Fruit fly (Drosophila melanogaster) whole organism, embryonic: ENCODE results near the gene CG46059.

Experiments used
- Atf6 ChIP-seq: fragments of 200-800 bp; sonication (Bioruptor generic); IDR thresholded peaks from 2 replicates; pipeline ENCODE4 v1.3.6; 2022; ENCODE audit warnings: missing biosample characterization, missing genetic modification characterization
- B-H2 ChIP-seq: fragments of 200-800 bp; sonication (Bioruptor generic); optimal IDR thresholded peaks from 2 replicates; lab custom pipeline; 2018; ENCODE audit warnings: missing biosample characterization, mild to moderate bottlenecking, missing genetic modification characterization
- Blimp-1 ChIP-seq: fragments of 200-800 bp; sonication (Bioruptor generic); optimal IDR thresholded peaks from 3 replicates; lab custom pipeline; 2018; ENCODE audit warnings: missing biosample characterization, missing genetic modification characterization, mild to moderate bottlenecking, moderate library complexity, missing genetic modification reagents
- CG10959 ChIP-seq: fragments of 200-800 bp; sonication (Bioruptor generic); IDR thresholded peaks from 2 replicates; pipeline ENCODE4 v1.3.6; 2022; ENCODE audit warnings: missing biosample characterization, missing genetic modification characterization
- CG10979 ChIP-seq: fragments of 200-800 bp; sonication (Bioruptor generic); optimal IDR thresholded peaks from 2 replicates; lab custom pipeline; 2018; ENCODE audit warnings: missing biosample characterization, mild to moderate bottlenecking, missing genetic modification characterization, moderate library complexity
- CG15269 ChIP-seq: fragments of 200-800 bp; sonication (Bioruptor generic); optimal IDR thresholded peaks from 2 replicates; lab custom pipeline; 2018; ENCODE audit warnings: missing biosample characterization, mild to moderate bottlenecking, missing genetic modification characterization, moderate library complexity
- CG17385 ChIP-seq: fragments of 200-800 bp; sonication (Bioruptor generic); optimal IDR thresholded peaks from 3 replicates; lab custom pipeline; 2018; ENCODE audit warnings: missing biosample characterization, mild to moderate bottlenecking, missing genetic modification characterization
- CG18262 ChIP-seq: fragments of 200-800 bp; optimal IDR thresholded peaks from 3 replicates; lab custom pipeline; 2019; ENCODE audit warnings: missing biosample characterization, mild to moderate bottlenecking, missing genetic modification characterization, moderate library complexity
- CG1832 ChIP-seq: fragments of 200-800 bp; sonication (Bioruptor generic); optimal IDR thresholded peaks from 2 replicates; lab custom pipeline; 2017; ENCODE audit warnings: missing biosample characterization, mild to moderate bottlenecking, missing genetic modification characterization, inconsistent platforms
- CG2120 ChIP-seq: fragments of 200-800 bp; sonication (Bioruptor generic); optimal IDR thresholded peaks from 3 replicates; lab custom pipeline; 2016; ENCODE audit warnings: missing biosample characterization, missing genetic modification characterization
- CG2678 ChIP-seq: fragments of 200-800 bp; sonication (Bioruptor generic); optimal IDR thresholded peaks from 3 replicates; lab custom pipeline; 2019; ENCODE audit warnings: missing biosample characterization, mild to moderate bottlenecking, missing genetic modification characterization, moderate library complexity
- CG2712 ChIP-seq: fragments of 200-800 bp; optimal IDR thresholded peaks from 3 replicates; lab custom pipeline; 2019; ENCODE audit warnings: missing biosample characterization, mild to moderate bottlenecking, missing genetic modification characterization, moderate library complexity
- CG3407 ChIP-seq: fragments of 200-800 bp; sonication (Bioruptor generic); optimal IDR thresholded peaks from 2 replicates; lab custom pipeline; 2018; ENCODE audit warnings: missing biosample characterization, mild to moderate bottlenecking, missing genetic modification characterization
- CG4360 ChIP-seq: fragments of 200-800 bp; sonication (Bioruptor generic); IDR thresholded peaks from 2 replicates; pipeline ENCODE4 v1.3.6; 2022; ENCODE audit warnings: missing biosample characterization, missing genetic modification characterization
- CG7839 ChIP-seq: fragments of 200-800 bp; sonication (Bioruptor generic); optimal IDR thresholded peaks from 3 replicates; lab custom pipeline; 2018; ENCODE audit warnings: missing biosample characterization, mild to moderate bottlenecking, missing genetic modification characterization, moderate library complexity
- CoRest ChIP-seq: fragments of 200-800 bp; sonication (Bioruptor generic); optimal IDR thresholded peaks from 3 replicates; lab custom pipeline; 2018; ENCODE audit warnings: missing biosample characterization, mild to moderate bottlenecking, missing genetic modification characterization, moderate library complexity
- Dip3 ChIP-seq: fragments of 200-800 bp; sonication (Bioruptor generic); optimal IDR thresholded peaks from 3 replicates; lab custom pipeline; 2016; ENCODE audit warnings: missing biosample characterization, missing genetic modification characterization
- Elba2 ChIP-seq: fragments of 200-800 bp; sonication (Bioruptor generic); optimal IDR thresholded peaks from 3 replicates; lab custom pipeline; 2016; ENCODE audit warnings: missing biosample characterization, missing genetic modification characterization
- Fer3 ChIP-seq: fragments of 200-800 bp; sonication (Bioruptor generic); optimal IDR thresholded peaks from 2 replicates; lab custom pipeline; 2018; ENCODE audit warnings: missing biosample characterization, mild to moderate bottlenecking, missing genetic modification characterization, moderate library complexity
- HHEX ChIP-seq: fragments of 200-800 bp; sonication (Bioruptor generic); optimal IDR thresholded peaks from 3 replicates; lab custom pipeline; 2017; ENCODE audit warnings: missing biosample characterization, mild to moderate bottlenecking, missing genetic modification characterization, missing genetic modification reagents
- HmgD ChIP-seq: fragments of 200-800 bp; sonication (Bioruptor generic); optimal IDR thresholded peaks from 3 replicates; lab custom pipeline; 2016; ENCODE audit warnings: missing biosample characterization, missing genetic modification characterization
- Hsf ChIP-seq: fragments of 200-800 bp; sonication (Bioruptor generic); optimal IDR thresholded peaks from 3 replicates; lab custom pipeline; 2016; ENCODE audit warnings: missing biosample characterization, missing genetic modification characterization
- Med ChIP-seq: fragments of 200-800 bp; sonication (Bioruptor generic); peaks from one replicate; lab custom pipeline; 2016; ENCODE audit warnings: missing biosample characterization, missing genetic modification characterization, mild to moderate bottlenecking, inconsistent platforms, moderate library complexity
- PHDP ChIP-seq: fragments of 200-800 bp; sonication (Bioruptor generic); optimal IDR thresholded peaks from 3 replicates; lab custom pipeline; 2018; ENCODE audit warnings: missing biosample characterization, mild to moderate bottlenecking, missing genetic modification characterization, moderate library complexity
- Rfx ChIP-seq: fragments of 200-800 bp; sonication (Bioruptor generic); IDR thresholded peaks from 2 replicates; pipeline ENCODE4 v1.3.6; 2022; ENCODE audit warnings: missing biosample characterization, missing genetic modification characterization
- Spps ChIP-seq: fragments of 200-800 bp; sonication (Bioruptor generic); optimal IDR thresholded peaks from 2 replicates; lab custom pipeline; 2018; ENCODE audit warnings: missing biosample characterization, mild to moderate bottlenecking, missing genetic modification characterization
- ab ChIP-seq: fragments of 200-800 bp; sonication (Bioruptor generic); optimal IDR thresholded peaks from 2 replicates; lab custom pipeline; 2016; ENCODE audit warnings: missing biosample characterization, missing genetic modification characterization
- bsh ChIP-seq, 2 experiments: fragments of 200-800 bp; sonication (Bioruptor generic); optimal IDR thresholded peaks; 2 replicates each; lab custom pipeline; 2017 to 2018; ENCODE audit warnings: mild to moderate bottlenecking in 2 of 2, missing biosample characterization in 2 of 2, missing genetic modification characterization in 2 of 2, moderate library complexity in 1 of 2
- chinmo ChIP-seq: fragments of 200-800 bp; sonication (Bioruptor generic); IDR thresholded peaks from 4 replicates; pipeline ENCODE4 v1.3.6; 2022; ENCODE audit warnings: missing biosample characterization, missing genetic modification characterization; ENCODE audit not compliant: partially characterized antibody
- corto ChIP-seq: fragments of 200-800 bp; sonication (Bioruptor generic); optimal IDR thresholded peaks from 2 replicates; lab custom pipeline; 2016; ENCODE audit warnings: missing biosample characterization, mild to moderate bottlenecking, missing genetic modification characterization, moderate library complexity
- dmrt11E ChIP-seq: fragments of 200-800 bp; sonication (Bioruptor generic); optimal IDR thresholded peaks from 3 replicates; lab custom pipeline; 2018; ENCODE audit warnings: missing biosample characterization, mild to moderate bottlenecking, missing genetic modification characterization, moderate library complexity
- dysf ChIP-seq: fragments of 200-800 bp; sonication (Bioruptor generic); IDR thresholded peaks from 3 replicates; pipeline ENCODE4 v1.3.6; 2022; ENCODE audit warnings: missing biosample characterization, missing genetic modification characterization
- eve ChIP-seq, 2 experiments: fragments of >200 bp; optimal IDR thresholded peaks; 2 replicates each; lab custom pipeline; 2017; ENCODE audit warnings: missing biosample characterization in 2 of 2, missing genetic modification characterization in 2 of 2
- kni ChIP-seq: fragments of 200-800 bp; sonication (Bioruptor generic); optimal IDR thresholded peaks from 3 replicates; lab custom pipeline; 2017; ENCODE audit warnings: mild to moderate bottlenecking, missing biosample characterization, missing genetic modification reagents, missing genetic modification characterization
- lbe ChIP-seq: fragments of 200-800 bp; sonication (Bioruptor generic); optimal IDR thresholded peaks from 2 replicates; lab custom pipeline; 2016; ENCODE audit warnings: missing biosample characterization, mild to moderate bottlenecking, missing genetic modification characterization
- lilli ChIP-seq: fragments of 200-800 bp; sonication (Bioruptor generic); optimal IDR thresholded peaks from 3 replicates; lab custom pipeline; 2016; ENCODE audit warnings: missing biosample characterization, missing genetic modification characterization
- lola ChIP-seq, 3 experiments: fragments of >200 bp in 2 of 3; fragments of 200-800 bp in 1 of 3; sonication (Bioruptor generic) in 1 of 3; optimal IDR thresholded peaks; 2 replicates each; lab custom pipeline; 2017 to 2019; ENCODE audit warnings: missing biosample characterization in 3 of 3, missing genetic modification characterization in 3 of 3, mild to moderate bottlenecking in 1 of 3, moderate library complexity in 1 of 3
- oc ChIP-seq: fragments of 200-800 bp; sonication (Bioruptor generic); optimal IDR thresholded peaks from 2 replicates; lab custom pipeline; 2018; ENCODE audit warnings: missing biosample characterization, mild to moderate bottlenecking, missing genetic modification characterization, moderate library complexity
- odd ChIP-seq: fragments of 200-800 bp; sonication (Bioruptor generic); optimal IDR thresholded peaks from 2 replicates; lab custom pipeline; 2017; ENCODE audit warnings: missing biosample characterization, mild to moderate bottlenecking, missing genetic modification characterization
- phol ChIP-seq: fragments of 200-800 bp; sonication (Bioruptor generic); optimal IDR thresholded peaks from 3 replicates; lab custom pipeline; 2018; ENCODE audit warnings: missing biosample characterization, mild to moderate bottlenecking, missing genetic modification characterization, moderate library complexity
- prd ChIP-seq, 3 experiments: fragments of >200 bp in 2 of 3; fragments of 200-800 bp in 1 of 3; sonication (Bioruptor generic) in 1 of 3; optimal IDR thresholded peaks in 2 of 3; IDR thresholded peaks in 1 of 3; 2 replicates in 2 of 3; 3 replicates in 1 of 3; pipeline versions ENCODE4 v1.3.6 to Lab custom; 2017 to 2022; ENCODE audit warnings: missing biosample characterization in 1 of 3, missing genetic modification characterization in 1 of 3
- sens ChIP-seq: fragments of 200-800 bp; sonication (Bioruptor generic); peaks from one replicate; lab custom pipeline; 2016; ENCODE audit warnings: missing biosample characterization, missing genetic modification characterization
- sim ChIP-seq: fragments of 200-800 bp; sonication (Bioruptor generic); IDR thresholded peaks from 2 replicates; pipeline ENCODE4 v1.3.6; 2022; ENCODE audit warnings: missing biosample characterization, missing genetic modification characterization
- unc-4 ChIP-seq: fragments of 200-800 bp; sonication (Bioruptor generic); IDR thresholded peaks from 2 replicates; pipeline ENCODE4 v1.3.6; 2022; ENCODE audit warnings: missing biosample characterization, missing genetic modification characterization; ENCODE audit not compliant: partially characterized antibody
- unpg ChIP-seq: fragments of 200-800 bp; sonication (Bioruptor generic); optimal IDR thresholded peaks from 3 replicates; lab custom pipeline; 2018; ENCODE audit warnings: missing biosample characterization, mild to moderate bottlenecking, missing genetic modification characterization, moderate library complexity
- vvl ChIP-seq: fragments of 200-800 bp; sonication (Bioruptor generic); IDR thresholded peaks from 2 replicates; pipeline ENCODE4 v1.3.6; 2022; ENCODE audit warnings: missing biosample characterization, missing genetic modification characterization
- yki ChIP-seq: fragments of >200 bp; optimal IDR thresholded peaks from 3 replicates; lab custom pipeline; 2018

Gene CG46059

DNA sequence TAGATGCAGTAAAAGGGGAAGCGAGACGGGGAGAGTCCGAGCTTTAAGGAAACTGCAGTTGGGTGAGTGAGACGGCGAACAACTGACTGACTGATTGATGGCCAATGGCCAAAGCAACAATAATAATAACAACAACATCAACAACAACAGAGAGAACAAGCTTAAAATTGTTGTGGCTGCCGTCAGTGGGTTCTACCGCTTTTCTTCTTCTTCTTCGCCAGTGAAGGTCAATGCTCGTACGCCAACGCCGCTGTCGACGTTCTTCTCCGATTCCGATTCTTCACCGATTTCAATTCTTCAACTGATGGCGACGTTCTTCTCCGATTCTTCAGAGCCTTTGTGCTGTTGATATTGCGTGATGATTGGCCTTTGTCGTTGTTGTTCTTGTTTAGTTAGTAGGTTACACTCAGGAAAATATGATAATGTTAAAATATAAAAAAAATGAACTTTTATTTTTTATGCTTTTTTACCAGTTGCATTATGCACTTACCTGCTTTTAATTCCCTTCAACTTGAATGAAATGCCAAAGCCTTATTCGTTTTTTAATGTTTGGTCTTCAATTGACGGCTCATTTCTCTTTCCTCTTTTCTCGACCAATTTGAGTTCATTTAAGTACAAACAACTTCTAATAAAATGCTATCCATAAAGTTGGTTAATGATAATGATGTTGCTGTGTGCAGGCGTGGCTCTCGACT lies 41.3 kb downstream of the CG46059 start (continued):
- TF ChIP-seq B-H2 (GFP tag; lab: Kevin White, UChicago) (no peak), kni (GFP tag; lab: Kevin White, UChicago) (peak; percentile 2), sens (GFP tag; lab: Kevin White, UChicago) (peak; percentile 83), unpg (peak; percentile 19), CG4360 (GFP tag; lab: Robert Waterston, UW) (0 out of 2 replicates have a peak, but pooled peaks have one; percentile 9), CG10979 (tag; lab: Kevin White, UChicago) (peak; percentile 27), oc (no peak), CG18262 (peak; percentile 30), chinmo (GFP tag; lab: Robert Waterston, UW) (peak; percentile 85), Elba2 (GFP tag; lab: Kevin White, UChicago) (no peak), CG2678 (peak; percentile 16), odd (GFP tag; lab: Kevin White, UChicago) (no peak), eve (GFP tag; optimal IDR thresholded peaks at IDR 0.05; lab: Kevin White, UChicago) (peak in 1 of 2 experiments; percentile 35), CG15269 (tag; lab: Kevin White, UChicago) (peak; percentile 24), Hsf (GFP tag; lab: Kevin White, UChicago) (peak; percentile 21), phol (tag; lab: Kevin White, UChicago) (peak; percentile 10), corto (GFP tag; lab: Kevin White, UChicago) (no peak), Fer3 (tag; lab: Kevin White, UChicago) (peak; percentile 12), ab (GFP tag; lab: Kevin White, UChicago) (no peak), Rfx (GFP tag; lab: Robert Waterston, UW) (0 out of 2 replicates have a peak, but pooled peaks have one; percentile 26), CG7839 (tag; lab: Kevin White, UChicago) (peak; percentile 22), lbe (GFP tag; lab: Kevin White, UChicago) (peak; percentile 58), dysf (GFP tag; lab: Robert Waterston, UW) (0 out of 3 replicates have a peak, but pooled peaks have one; percentile 26), Spps (tag; lab: Kevin White, UChicago) (peak; percentile 4), prd (optimal IDR thresholded peaks at IDR 0.05; lab: Kevin White, UChicago) (no peak), prd (GFP tag; IDR thresholded peaks at IDR 0.05; lab: Robert Waterston, UW) (0 out of 3 replicates have a peak, but pooled peaks have one; percentile 16), HHEX (peak; percentile 4), HmgD (GFP tag; lab: Kevin White, UChicago) (no peak), PHDP (tag; lab: Kevin White, UChicago) (peak; percentile 22), CG17385 (GFP tag; lab: Kevin White, UChicago) (peak; percentile 42), unc-4 (no peak), Atf6 (GFP tag; lab: Robert Waterston, UW) (0 out of 2 replicates have a peak, but pooled peaks have one; percentile 41), CG3407 (GFP tag; lab: Kevin White, UChicago) (no peak), dmrt11E (peak; percentile 27), CoRest (tag; lab: Kevin White, UChicago) (peak; percentile 11), vvl (GFP tag; lab: Robert Waterston, UW) (peak; percentile 13; the same call in 1 of the 2 replicates), Med (GFP tag; lab: Kevin White, UChicago) (peak; percentile 59), CG2120 (GFP tag; lab: Kevin White, UChicago) (peak; percentile 34), lilli (peak; percentile 41), CG10959 (no peak), bsh (GFP tag; optimal IDR thresholded peaks at IDR 0.05; lab: Kevin White, UChicago) (peak in 1 of 2 experiments; percentile 36), CG1832 (peak; percentile 13), CG2712 (tag; lab: Kevin White, UChicago) (peak; percentile 21), yki (lab: Kevin White, UChicago) (no peak), Dip3 (GFP tag; lab: Kevin White, UChicago) (peak; percentile 2), sim (GFP tag; lab: Robert Waterston, UW) (no peak), Blimp-1 (GFP tag; lab: Kevin White, UChicago) (peak; percentile 37), lola (GFP tag; optimal IDR thresholded peaks at IDR 0.05; lab: Kevin White, UChicago) (peak in 1 of 3 experiments; percentile 9)
